Worm (Caenorhabditis elegans) whole organism, L2 larva: ENCODE data around the gene nhr-97.

ENCODE experiments used
- F13H6.1 ChIP-seq: sonication (generic microtip); optimal IDR thresholded peaks from 2 replicates; lab custom pipeline; 2016; ENCODE audit warnings: missing genetic modification characterization, missing compliant biosample characterization
- aly-2 ChIP-seq: fragments of 150-350 bp; optimal IDR thresholded peaks from 2 replicates; lab custom pipeline; 2014; ENCODE audit warnings: missing biosample characterization, missing genetic modification characterization
- ama-1 ChIP-seq: fragments of 150-350 bp; optimal IDR thresholded peaks from 2 replicates; lab custom pipeline; 2018; ENCODE audit warnings: inconsistent platforms
- ceh-82 ChIP-seq: fragments of 150-350 bp; optimal IDR thresholded peaks from 2 replicates; lab custom pipeline; 2014; ENCODE audit warnings: missing biosample characterization, missing genetic modification characterization
- dmd-4 ChIP-seq: sonication (generic microtip); optimal IDR thresholded peaks from 2 replicates; lab custom pipeline; 2017; ENCODE audit warnings: missing biosample characterization, missing genetic modification characterization
- egl-27 ChIP-seq: sonication (generic microtip); optimal IDR thresholded peaks from 3 replicates; lab custom pipeline; 2017; ENCODE audit warnings: missing biosample characterization, missing genetic modification reagents, missing genetic modification characterization
- mab-5 ChIP-seq: fragments of 150-350 bp; optimal IDR thresholded peaks from 2 replicates; lab custom pipeline; 2014; ENCODE audit warnings: missing biosample characterization, missing genetic modification characterization
- mbf-1 ChIP-seq: sonication (generic microtip); optimal IDR thresholded peaks from 2 replicates; lab custom pipeline; 2017; ENCODE audit warnings: missing biosample characterization, missing genetic modification characterization
- mdl-1 ChIP-seq, 2 experiments: fragments of 150-350 bp in 1 of 2; sonication (generic microtip) in 1 of 2; optimal IDR thresholded peaks; 2 replicates each; lab custom pipeline; 2017; ENCODE audit warnings: missing biosample characterization in 2 of 2, missing genetic modification characterization in 2 of 2
- nhr-12 ChIP-seq: fragments of 150-350 bp; optimal IDR thresholded peaks from 2 replicates; lab custom pipeline; 2014; ENCODE audit warnings: missing biosample characterization, missing genetic modification characterization
- nhr-237 ChIP-seq: fragments of 150-350 bp; optimal IDR thresholded peaks from 2 replicates; lab custom pipeline; 2014; ENCODE audit warnings: missing biosample characterization, missing genetic modification characterization
- sma-9 ChIP-seq, 2 experiments: fragments of 150-350 bp in 1 of 2; sonication (generic microtip) in 1 of 2; optimal IDR thresholded peaks; 2 replicates each; lab custom pipeline; 2014 to 2016; ENCODE audit warnings: missing genetic modification characterization in 2 of 2, mild to moderate bottlenecking in 1 of 2, missing biosample characterization in 1 of 2, missing compliant biosample characterization in 1 of 2, missing genetic modification reagents in 1 of 2, moderate library complexity in 1 of 2
- ztf-1 ChIP-seq: fragments of 200-800 bp; sonication (Bioruptor generic); conservative IDR thresholded peaks from 2 replicates; pipeline ENCODE4 v1.3.6; 2022; ENCODE audit warnings: missing genetic modification characterization, missing compliant biosample characterization
- ztf-4 ChIP-seq: fragments of 150-350 bp; optimal IDR thresholded peaks from 2 replicates; lab custom pipeline; 2014; ENCODE audit warnings: missing biosample characterization, missing genetic modification characterization

nhr-97 gene

ce11 chrIV:9811487-9811886 is 54.0 kb downstream of the nhr-97 start:
- TF ChIP-seq ztf-1 (GFP tag; lab: Robert Waterston, UW) (no peak), aly-2 (tag; lab: Kevin White, UChicago) (no peak), ztf-4 (tag; lab: Kevin White, UChicago) (no peak), mdl-1 (tag; optimal IDR thresholded peaks at IDR 0.05; lab: Kevin White, UChicago) (no peak), egl-27 (no peak), ceh-82 (tag; lab: Kevin White, UChicago) (no peak), mab-5 (no peak), mbf-1 (tag; lab: Kevin White, UChicago) (no peak), ama-1 (no peak), sma-9 (GFP tag; optimal IDR thresholded peaks at IDR 0.05; lab: Kevin White, UChicago) (no peak), sma-9 (tag; optimal IDR thresholded peaks at IDR 0.05; lab: Kevin White, UChicago) (no peak), nhr-12 (no peak), F13H6.1 (no peak), dmd-4 (tag; lab: Kevin White, UChicago) (no peak), nhr-237 (tag; lab: Kevin White, UChicago) (no peak)
